Worm (Caenorhabditis elegans) whole organism, L4/young adult: ENCODE data around the gene B0303.4.

Source experiments
- W03F9.2 ChIP-seq: fragments of 150-350 bp; optimal IDR thresholded peaks from 2 replicates; lab custom pipeline; 2014; ENCODE audit warnings: missing biosample characterization, missing genetic modification characterization
- dao-5 ChIP-seq: sonication (generic microtip); optimal IDR thresholded peaks from 2 replicates; lab custom pipeline; 2016; ENCODE audit warnings: missing genotype, missing genetic modification characterization, moderate library complexity, missing compliant biosample characterization
- him-1 ChIP-seq: sonication (generic microtip); optimal IDR thresholded peaks from 2 replicates; lab custom pipeline; 2016; ENCODE audit warnings: missing genotype, missing genetic modification reagents, missing genetic modification characterization, missing compliant biosample characterization

B0303.4 gene

ce11 chrIII:8693322-8693721 lies 3.7 kb downstream of the B0303.4 start, which contains the start of gene B0303.7:
Gene B0303.7, plus strand, starts transcription at chrIII:8693622.
- TF ChIP-seq him-1 = no peak
- TF ChIP-seq dao-5 (tag; lab: Kevin White, UChicago) = no peak
- no peak for TF ChIP-seq W03F9.2 (tag; lab: Kevin White, UChicago)

- no peak for TF ChIP-seq him-1
- TF ChIP-seq W03F9.2 (tag; lab: Kevin White, UChicago) = no peak
- TF ChIP-seq dao-5 (tag; lab: Kevin White, UChicago) = no peak
Measured at ce11 chrIII:8696680-8697079, 7.0 kb downstream of the B0303.4 start.

- no peak for TF ChIP-seq him-1
- no peak for TF ChIP-seq dao-5 (tag; lab: Kevin White, UChicago)
- TF ChIP-seq W03F9.2 (tag; lab: Kevin White, UChicago) = no peak
Measured at ce11 chrIII:8697268-8697907, 7.7 kb downstream of the B0303.4 start.

DNA sequence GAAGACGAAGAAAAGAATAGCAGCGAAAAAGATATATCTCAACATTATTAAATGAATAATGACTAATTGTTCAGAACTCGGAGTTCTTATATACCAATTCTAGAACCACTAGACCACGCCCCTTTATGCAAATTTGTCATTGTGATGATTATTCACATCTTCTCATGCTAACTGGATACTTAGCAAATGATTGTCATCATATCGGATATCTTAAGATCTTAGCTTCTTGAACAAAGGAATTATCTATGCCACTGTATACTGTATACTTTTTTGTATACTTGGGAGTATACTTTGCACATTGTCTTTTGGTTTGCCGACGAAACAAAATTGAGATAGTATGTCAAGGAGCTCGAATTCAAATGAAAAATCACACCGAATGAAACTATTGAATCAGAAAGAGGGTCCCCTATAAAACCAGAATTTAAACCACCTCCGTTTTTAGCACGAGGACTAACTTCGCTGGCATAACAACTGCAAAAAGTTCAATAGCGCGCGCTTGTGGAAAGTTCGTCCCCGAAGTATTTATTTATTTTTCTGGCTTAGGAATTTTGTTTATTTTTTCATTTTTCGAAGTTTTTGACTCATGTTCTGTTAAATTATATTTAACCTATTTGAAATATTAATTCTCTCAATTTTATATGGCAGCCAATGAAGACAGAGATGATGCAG lies 10.8 kb downstream of the B0303.4 start, which contains the start of the genes sdz-1 and vps-33.1:
TSS of gene sdz-1 (minus strand) at position 51 of the 669 bp plus-strand sequence.
TSS of gene vps-33.1 (plus strand) at position 639 of the 669 bp plus-strand sequence.
- TF ChIP-seq dao-5 (tag; lab: Kevin White, UChicago) = no peak
- no peak for TF ChIP-seq him-1
- no peak for TF ChIP-seq W03F9.2 (tag; lab: Kevin White, UChicago)

ce11 chrIII:8704765-8705164 lies 15.1 kb downstream of the B0303.4 start, which contains the start of gene B0303.16:
Gene B0303.16, plus strand, starts transcription at chrIII:8705065.
- TF ChIP-seq dao-5 (tag; lab: Kevin White, UChicago) = no peak

ce11 chrIII:8709735-8710134 lies 20.1 kb downstream of the B0303.4 start:
- no peak for TF ChIP-seq him-1
- TF ChIP-seq W03F9.2 (tag; lab: Kevin White, UChicago) = no peak
- TF ChIP-seq dao-5 (tag; lab: Kevin White, UChicago) = no peak

DNA sequence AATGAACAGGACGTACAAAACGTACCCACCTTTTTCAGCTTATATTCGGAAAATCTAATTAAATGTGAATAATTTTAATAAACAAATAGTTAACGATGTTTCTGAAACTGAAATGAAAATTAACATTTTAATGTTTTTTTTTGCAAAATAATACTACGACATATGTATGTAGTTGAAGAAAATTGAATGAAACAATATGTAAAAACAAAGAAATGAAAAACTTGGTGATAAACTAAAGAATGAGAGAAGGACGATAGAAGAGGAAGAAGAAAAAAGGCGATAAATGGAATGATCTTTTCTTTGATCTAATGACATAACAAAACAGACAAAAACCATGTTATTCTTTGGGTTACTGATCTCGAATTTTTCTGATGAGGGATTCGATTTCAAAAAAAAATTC lies 20.7 kb downstream of the B0303.4 start, which contains the start of gene B0303.11:
TSS of gene B0303.11 (minus strand) at position 101 of the 400 bp plus-strand sequence.
- TF ChIP-seq him-1 (no peak), W03F9.2 (tag; lab: Kevin White, UChicago) (no peak), dao-5 (tag; lab: Kevin White, UChicago) (no peak)

DNA sequence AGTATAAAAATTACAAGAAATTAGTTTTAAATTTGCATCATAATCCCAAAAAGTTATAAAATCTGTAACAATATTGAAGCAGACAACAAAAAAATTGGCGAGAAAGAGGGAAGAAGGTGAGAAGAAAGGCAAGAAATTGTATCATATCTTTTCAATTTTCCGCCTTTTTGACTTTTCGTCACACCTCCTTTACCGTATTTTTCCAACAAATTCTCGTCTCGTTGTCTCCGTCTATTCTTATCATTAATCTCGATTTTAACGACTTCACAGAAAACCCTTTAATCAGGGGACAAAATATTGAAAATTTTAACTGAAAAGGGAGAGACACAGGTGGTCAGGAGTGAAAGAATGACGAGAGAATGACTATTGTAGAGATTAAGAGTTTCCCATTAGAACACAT lies 23.3 kb downstream of the B0303.4 start:
- TF ChIP-seq W03F9.2 (tag; lab: Kevin White, UChicago) = no peak
- no peak for TF ChIP-seq him-1
- no peak for TF ChIP-seq dao-5 (tag; lab: Kevin White, UChicago)

- TF ChIP-seq dao-5 (tag; lab: Kevin White, UChicago) = no peak
- no peak for TF ChIP-seq him-1
- no peak for TF ChIP-seq W03F9.2 (tag; lab: Kevin White, UChicago)
Measured at ce11 chrIII:8716084-8716483, 26.4 kb downstream of the B0303.4 start, which contains the start of gene B0303.14. Gene B0303.14, minus strand, starts transcription at chrIII:8716184.

ce11 chrIII:8717231-8717694 lies 27.6 kb downstream of the B0303.4 start, which contains the start of gene mrpl-11:
Gene mrpl-11, plus strand, starts transcription at chrIII:8717644.
- TF ChIP-seq W03F9.2 (tag; lab: Kevin White, UChicago) = no peak
- no peak for TF ChIP-seq dao-5 (tag; lab: Kevin White, UChicago)
- TF ChIP-seq him-1 = no peak

- TF ChIP-seq dao-5 (tag; lab: Kevin White, UChicago) (no peak), him-1 (no peak), W03F9.2 (tag; lab: Kevin White, UChicago) (no peak)
Measured at ce11 chrIII:8718592-8718991, 28.9 kb downstream of the B0303.4 start.

ce11 chrIII:8719105-8719504 lies 29.5 kb downstream of the B0303.4 start:
- TF ChIP-seq W03F9.2 (tag; lab: Kevin White, UChicago) = no peak
- no peak for TF ChIP-seq him-1
- TF ChIP-seq dao-5 (tag; lab: Kevin White, UChicago) = no peak

ce11 chrIII:8719769-8720252 lies 30.2 kb downstream of the B0303.4 start, which contains the start of gene hipr-1:
Gene hipr-1, plus strand, starts transcription at chrIII:8720202.
- TF ChIP-seq dao-5 (tag; lab: Kevin White, UChicago) (no peak), him-1 (no peak), W03F9.2 (tag; lab: Kevin White, UChicago) (no peak)

DNA sequence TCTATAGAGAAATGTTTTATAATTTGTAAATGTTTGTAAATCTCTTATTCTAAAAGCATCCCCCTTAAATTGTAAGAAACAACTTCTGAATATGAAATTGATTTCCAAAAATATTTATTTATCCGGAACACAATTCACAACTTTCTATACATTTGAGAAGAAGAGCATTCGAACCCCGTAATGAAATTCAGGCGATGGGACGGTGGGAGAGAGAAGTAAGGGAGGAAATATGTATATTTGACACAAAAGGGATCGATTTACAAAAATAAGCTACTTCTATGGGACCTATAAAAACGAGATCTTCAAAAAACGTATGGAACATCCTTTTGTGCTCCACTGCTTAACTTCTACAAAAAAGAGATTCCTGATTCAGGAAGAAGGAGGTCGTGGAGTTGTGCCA lies 35.6 kb downstream of the B0303.4 start:
- no peak for TF ChIP-seq W03F9.2 (tag; lab: Kevin White, UChicago)
- TF ChIP-seq dao-5 (tag; lab: Kevin White, UChicago) = no peak
- TF ChIP-seq him-1 = no peak
